Fruit fly (Drosophila melanogaster): ENCODE data around the gene Nedd4.

Nedd4 gene

dm6 chr3L:17569737-17570546 lies 40.1 kb downstream of the Nedd4 start (continued):
- TF ChIP-seq ftz-f1 (GFP tag; optimal IDR thresholded peaks at IDR 0.05) (peak; percentile 89), cg (GFP tag; optimal IDR thresholded peaks at IDR 0.05) (peak; percentile 90), CG12769 (tag; optimal IDR thresholded peaks at IDR 0.05) (peak; percentile 76), Trl (optimal IDR thresholded peaks at IDR 0.05) (peak; percentile 68 to 70), Trl (GFP tag; optimal IDR thresholded peaks at IDR 0.05) (no peak), abd-A (tag; optimal IDR thresholded peaks at IDR 0.05) (peak; percentile 5), crol (GFP tag; IDR thresholded peaks at IDR 0.05) (peak; percentile 44)

- TF ChIP-seq sens (GFP tag), result peak; percentile 1
- TF ChIP-seq CG18011 (GFP tag; optimal IDR thresholded peaks at IDR 0.05), result no peak
Observed at dm6 chr3L:17570547-17570873, 40.6 kb downstream of the Nedd4 start.

- no peak for TF ChIP-seq Blimp-1 (GFP tag; optimal IDR thresholded peaks at IDR 0.05)
- TF ChIP-seq CG9797 (GFP tag; optimal IDR thresholded peaks at IDR 0.05), result no peak
- TF ChIP-seq slbo (GFP tag; IDR thresholded peaks at IDR 0.05), result peak; percentile 32
- TF ChIP-seq D19B (GFP tag; optimal IDR thresholded peaks at IDR 0.05), result no peak
- TF ChIP-seq CG7839 (tag; optimal IDR thresholded peaks at IDR 0.05), result no peak
- no peak for TF ChIP-seq CG13775 (GFP tag; optimal IDR thresholded peaks at IDR 0.05)
- no peak for TF ChIP-seq CG1603 (tag; optimal IDR thresholded peaks at IDR 0.05)
- no peak for TF ChIP-seq gfzf (GFP tag; optimal IDR thresholded peaks at IDR 0.05)
- no peak for TF ChIP-seq Dll (GFP tag; IDR thresholded peaks at IDR 0.05; ENCODE audit: partially characterized antibody)
- TF ChIP-seq Hr78 (GFP tag; optimal IDR thresholded peaks at IDR 0.05), result peak in 1 of 2 experiments; percentile 26
- TF ChIP-seq CG15479 (GFP tag; optimal IDR thresholded peaks at IDR 0.05), result no peak
- TF ChIP-seq CG14860 (GFP tag; IDR thresholded peaks at IDR 0.05; ENCODE audit: partially characterized antibody), result 0 out of 3 replicates have a peak, but pooled peaks have one; percentile 20
- no peak for TF ChIP-seq bsh (GFP tag; optimal IDR thresholded peaks at IDR 0.05)
- no peak for TF ChIP-seq lov (optimal IDR thresholded peaks at IDR 0.05)
- TF ChIP-seq lov (GFP tag; IDR thresholded peaks at IDR 0.05), result no peak
- TF ChIP-seq onecut (GFP tag; IDR thresholded peaks at IDR 0.05), result peak; percentile 25; the same call in 1 of the 2 replicates
- no peak for TF ChIP-seq Nf-YA (GFP tag; IDR thresholded peaks at IDR 0.05)
- peak; percentile 51; the same call in 2 of the 3 replicates for TF ChIP-seq CG34422 (GFP tag; IDR thresholded peaks at IDR 0.05)
- no peak for TF ChIP-seq Chrac-16 (GFP tag; optimal IDR thresholded peaks at IDR 0.05)
- TF ChIP-seq Adf1 (GFP tag; IDR thresholded peaks at IDR 0.05), result peak; percentile 83
- TF ChIP-seq CG10959 (GFP tag; IDR thresholded peaks at IDR 0.05), result no peak
- TF ChIP-seq unpg (GFP tag; optimal IDR thresholded peaks at IDR 0.05), result no peak
- TF ChIP-seq CG15601 (tag; optimal IDR thresholded peaks at IDR 0.05), result peak; percentile 36
- peak; percentile 55; the same call in 1 of the 2 replicates for TF ChIP-seq rib (GFP tag; IDR thresholded peaks at IDR 0.05)
- peak; percentile 46 for TF ChIP-seq CG8478 (optimal IDR thresholded peaks at IDR 0.05)
- no peak for TF ChIP-seq kni (GFP tag; optimal IDR thresholded peaks at IDR 0.05)
- peak; percentile 67; the same call in 2 of the 3 replicates for TF ChIP-seq ci (GFP tag; IDR thresholded peaks at IDR 0.05)
- no peak for TF ChIP-seq sc (optimal IDR thresholded peaks at IDR 0.05)
- TF ChIP-seq sc (GFP tag; optimal IDR thresholded peaks at IDR 0.05), result no peak
- TF ChIP-seq Awh (GFP tag; IDR thresholded peaks at IDR 0.05), result 0 out of 2 replicates have a peak, but pooled peaks have one; percentile 37
- TF ChIP-seq Drgx (GFP tag; IDR thresholded peaks at IDR 0.05), result peak; percentile 54
- 0 out of 2 replicates have a peak, but pooled peaks have one; percentile 29 for TF ChIP-seq CG32532 (GFP tag; IDR thresholded peaks at IDR 0.05)
- TF ChIP-seq Eip74EF (GFP tag; optimal IDR thresholded peaks at IDR 0.05), result peak in 1 of 2 experiments; percentile 33
- TF ChIP-seq crol (GFP tag; IDR thresholded peaks at IDR 0.05), result peak; percentile 93
- peak; percentile 51 to 52 for TF ChIP-seq Trl (optimal IDR thresholded peaks at IDR 0.05)
- no peak for TF ChIP-seq Trl (GFP tag; optimal IDR thresholded peaks at IDR 0.05)
- no peak for TF ChIP-seq Ada2b (GFP tag; IDR thresholded peaks at IDR 0.05)
- 0 out of 2 replicates have a peak, but pooled peaks have one; percentile 4 for TF ChIP-seq Oaz (GFP tag; IDR thresholded peaks at IDR 0.05)
- no peak for TF ChIP-seq CG4404 (GFP tag; IDR thresholded peaks at IDR 0.05)
- no peak for TF ChIP-seq CG2116 (GFP tag; optimal IDR thresholded peaks at IDR 0.05)
Observed at dm6 chr3L:17572090-17572489, 42.2 kb downstream of the Nedd4 start.
